Worm (Caenorhabditis elegans) whole organism, early embryonic: ENCODE results near the gene F47B8.2.
"Not testable (repeated sequence)": the region's sequence is repeated elsewhere in the genome, so short reads cannot be mapped to it uniquely, and the experiment has no call there.

Source experiments
- B0310.2 ChIP-seq: sonication (generic microtip); optimal IDR thresholded peaks from 2 replicates; lab custom pipeline; 2016; ENCODE audit warnings: mild to moderate bottlenecking, missing genetic modification characterization, missing compliant biosample characterization
- F13C5.2 ChIP-seq: sonication (generic microtip); optimal IDR thresholded peaks from 2 replicates; lab custom pipeline; 2017; ENCODE audit warnings: mild to moderate bottlenecking, missing genetic modification characterization, inconsistent platforms, missing compliant biosample characterization
- aly-1 ChIP-seq: sonication (generic microtip); optimal IDR thresholded peaks from 2 replicates; lab custom pipeline; 2016; ENCODE audit warnings: missing genetic modification characterization, missing compliant biosample characterization
- ama-1 ChIP-seq: fragments of 150-350 bp; optimal IDR thresholded peaks from 2 replicates; lab custom pipeline; 2014
- ceh-13 ChIP-seq: fragments of 200-800 bp; sonication (Bioruptor generic); optimal IDR thresholded peaks from 2 replicates; lab custom pipeline; 2018; ENCODE audit warnings: mild to moderate bottlenecking, missing genetic modification characterization, missing compliant biosample characterization
- ceh-36 ChIP-seq: sonication (generic microtip); optimal IDR thresholded peaks from 2 replicates; lab custom pipeline; 2016; ENCODE audit warnings: missing genetic modification characterization, inconsistent platforms, missing compliant biosample characterization
- ets-7 ChIP-seq: sonication (generic microtip); optimal IDR thresholded peaks from 2 replicates; lab custom pipeline; 2016; ENCODE audit warnings: missing genotype, missing genetic modification characterization, missing compliant biosample characterization
- flt-1 ChIP-seq: fragments of 200-800 bp; sonication (Bioruptor generic); IDR thresholded peaks from 2 replicates; pipeline ENCODE4 v1.3.6; 2022; ENCODE audit warnings: missing genetic modification characterization, missing compliant biosample characterization
- hmbx-1 ChIP-seq: sonication (generic microtip); optimal IDR thresholded peaks from 2 replicates; lab custom pipeline; 2016; ENCODE audit warnings: mild to moderate bottlenecking, missing genetic modification characterization, missing compliant biosample characterization
- hmg-4 ChIP-seq: fragments of 200-800 bp; sonication (Bioruptor generic); optimal IDR thresholded peaks from 2 replicates; lab custom pipeline; 2018; ENCODE audit warnings: mild to moderate bottlenecking, missing genetic modification characterization, missing compliant biosample characterization
- hnd-1 ChIP-seq: sonication (generic microtip); optimal IDR thresholded peaks from 2 replicates; lab custom pipeline; 2016; ENCODE audit warnings: missing genetic modification characterization, missing compliant biosample characterization
- pes-1 ChIP-seq: fragments of 200-800 bp; sonication (Bioruptor generic); IDR thresholded peaks from 2 replicates; pipeline ENCODE4 v1.3.6; 2022; ENCODE audit warnings: missing genetic modification reagents, missing genetic modification characterization, missing compliant biosample characterization
- scrt-1 ChIP-seq: fragments of 200-800 bp; sonication (Bioruptor generic); IDR thresholded peaks from 2 replicates; pipeline ENCODE4 v1.3.6; 2022; ENCODE audit warnings: missing genetic modification characterization, missing compliant biosample characterization
- sea-1 ChIP-seq: fragments of 200-800 bp; sonication (Bioruptor generic); conservative IDR thresholded peaks from 2 replicates; pipeline ENCODE4 v1.3.6; 2022; ENCODE audit warnings: missing genetic modification characterization, missing compliant biosample characterization
- tbx-11 ChIP-seq: fragments of 200-800 bp; sonication (Bioruptor generic); IDR thresholded peaks from 2 replicates; pipeline ENCODE4 v1.3.6; 2022; ENCODE audit warnings: missing genetic modification characterization, missing compliant biosample characterization
- tbx-37 ChIP-seq: fragments of 200-800 bp; sonication (Bioruptor generic); conservative IDR thresholded peaks from 2 replicates; pipeline ENCODE4 v1.3.6; 2022; ENCODE audit warnings: missing genetic modification reagents, missing genetic modification characterization, missing compliant biosample characterization
- tra-4 ChIP-seq: sonication (generic microtip); optimal IDR thresholded peaks from 2 replicates; lab custom pipeline; 2017; ENCODE audit warnings: missing genetic modification characterization, missing compliant biosample characterization

F47B8.2 gene

DNA sequence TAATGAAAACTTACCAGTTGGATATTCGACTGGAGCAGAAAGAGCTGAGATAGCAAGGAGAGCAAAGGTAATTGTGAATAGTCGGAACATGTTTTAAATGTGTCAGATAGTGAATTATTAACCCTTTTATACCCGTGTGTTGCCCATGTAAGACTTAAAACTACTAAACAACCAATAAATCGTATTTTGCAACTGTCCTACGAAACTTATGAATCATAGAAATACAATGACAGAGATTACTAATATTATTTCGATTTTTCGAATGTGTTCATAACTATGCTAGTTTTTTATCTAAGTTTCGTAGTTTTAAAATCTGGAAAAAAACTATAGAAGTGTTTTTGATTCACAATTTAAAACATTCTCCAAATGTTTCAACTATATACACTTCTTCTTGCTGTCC is 9.7 kb downstream of the F47B8.2 start, which contains the start of gene spig-4:
spig-4 (minus strand) TSS at position 101 of the 400 bp plus-strand sequence.
- TF ChIP-seq B0310.2 (tag; lab: Kevin White, UChicago); tbx-37 (GFP tag; lab: Robert Waterston, UW); ets-7: not testable (repeated sequence)

DNA sequence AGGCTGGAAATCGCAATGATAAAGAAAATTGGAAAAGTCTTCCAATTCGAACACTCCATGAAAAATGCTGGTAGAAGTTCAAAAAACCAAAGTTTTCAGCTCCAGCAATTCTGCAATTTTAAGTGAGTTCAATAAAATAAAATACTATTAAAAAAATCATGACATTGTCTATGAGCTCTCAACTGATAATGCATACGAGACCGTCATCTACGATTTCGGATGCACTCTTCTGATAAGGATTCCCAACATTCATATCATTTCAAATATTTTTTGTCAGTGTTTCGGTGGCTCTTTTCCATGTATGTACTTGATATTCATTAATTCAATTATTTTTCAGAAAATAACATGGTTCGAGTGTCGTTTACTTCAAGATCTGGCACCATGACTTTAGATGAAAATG is 15.3 kb downstream of the F47B8.2 start, which contains the start of gene F14D7.6:
F14D7.6 (plus strand) TSS at position 338 of the 400 bp plus-strand sequence.
- no peak for TF ChIP-seq flt-1
- TF ChIP-seq ceh-13 (GFP tag; lab: Kevin White, UChicago), result no peak
- no peak for TF ChIP-seq sea-1 (GFP tag; lab: Robert Waterston, UW)
- TF ChIP-seq pes-1, result no peak
- no peak for TF ChIP-seq tra-4 (tag; lab: Kevin White, UChicago)
- TF ChIP-seq ceh-36 (tag; lab: Kevin White, UChicago), result no peak

- TF ChIP-seq sea-1 (GFP tag; lab: Robert Waterston, UW) (no peak), pes-1 (no peak), aly-1 (tag; lab: Kevin White, UChicago) (no peak), flt-1 (no peak), ets-7 (no peak), ama-1 (lab: Kevin White, UChicago) (no peak), scrt-1 (no peak), hmbx-1 (no peak), tbx-37 (GFP tag; lab: Robert Waterston, UW) (no peak), ceh-36 (tag; lab: Kevin White, UChicago) (no peak), ceh-13 (GFP tag; lab: Kevin White, UChicago) (no peak), tbx-11 (GFP tag; lab: Robert Waterston, UW) (no peak), B0310.2 (tag; lab: Kevin White, UChicago) (no peak), F13C5.2 (tag; lab: Kevin White, UChicago) (no peak), tra-4 (tag; lab: Kevin White, UChicago) (no peak), hmg-4 (GFP tag; lab: Kevin White, UChicago) (no peak), hnd-1 (tag; lab: Kevin White, UChicago) (no peak)
These were observed 16.8 kb downstream of the F47B8.2 start, which contains the start of the genes spig-3 and F14D7.12 for ce11 chrV:14299569-14300064. Gene spig-3, minus strand, starts transcription at chrV:14299669. Gene F14D7.12, plus strand, starts transcription at chrV:14300014.

- no peak for TF ChIP-seq hnd-1 (tag; lab: Kevin White, UChicago)
- TF ChIP-seq tbx-11 (GFP tag; lab: Robert Waterston, UW), result no peak
- TF ChIP-seq aly-1 (tag; lab: Kevin White, UChicago), result no peak
- TF ChIP-seq ama-1 (lab: Kevin White, UChicago), result no peak
- no peak for TF ChIP-seq ceh-13 (GFP tag; lab: Kevin White, UChicago)
- no peak for TF ChIP-seq F13C5.2 (tag; lab: Kevin White, UChicago)
- no peak for TF ChIP-seq pes-1
These were observed 19.9 kb downstream of the F47B8.2 start, which contains the start of gene F14D7.3 for ce11 chrV:14296499-14296898. Gene F14D7.3, plus strand, starts transcription at chrV:14296799.

DNA sequence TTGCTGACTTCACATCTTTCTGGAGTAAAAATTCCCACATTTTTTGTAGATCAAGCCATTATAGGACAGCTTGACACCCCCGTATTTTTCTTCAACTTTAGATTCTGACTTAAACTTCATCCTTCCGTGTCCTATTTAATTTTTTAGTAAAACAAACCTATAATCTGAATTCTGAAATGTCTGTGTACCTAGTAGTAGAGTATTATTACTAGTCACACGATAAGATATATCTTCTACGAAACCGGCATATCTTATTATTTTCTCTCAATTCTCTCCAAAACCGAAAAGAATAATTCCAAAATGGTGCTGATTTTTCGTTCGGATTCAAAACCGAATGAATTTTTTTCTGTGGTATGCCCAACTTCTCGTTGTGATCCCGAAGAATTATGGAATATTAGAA is 22.0 kb downstream of the F47B8.2 start, which contains the start of gene F14D7.9:
F14D7.9 (plus strand) TSS at position 301 of the 400 bp plus-strand sequence.
- TF ChIP-seq flt-1 (no peak), tbx-11 (GFP tag; lab: Robert Waterston, UW) (no peak), ceh-36 (tag; lab: Kevin White, UChicago) (no peak), tra-4 (tag; lab: Kevin White, UChicago) (no peak), B0310.2 (tag; lab: Kevin White, UChicago) (no peak), F13C5.2 (tag; lab: Kevin White, UChicago) (no peak), sea-1 (GFP tag; lab: Robert Waterston, UW) (no peak), ama-1 (lab: Kevin White, UChicago) (no peak), hmbx-1 (no peak), aly-1 (tag; lab: Kevin White, UChicago) (no peak), hnd-1 (tag; lab: Kevin White, UChicago) (no peak), pes-1 (no peak), hmg-4 (GFP tag; lab: Kevin White, UChicago) (no peak), tbx-37 (GFP tag; lab: Robert Waterston, UW) (no peak), scrt-1 (no peak), ets-7 (no peak), ceh-13 (GFP tag; lab: Kevin White, UChicago) (no peak)

DNA sequence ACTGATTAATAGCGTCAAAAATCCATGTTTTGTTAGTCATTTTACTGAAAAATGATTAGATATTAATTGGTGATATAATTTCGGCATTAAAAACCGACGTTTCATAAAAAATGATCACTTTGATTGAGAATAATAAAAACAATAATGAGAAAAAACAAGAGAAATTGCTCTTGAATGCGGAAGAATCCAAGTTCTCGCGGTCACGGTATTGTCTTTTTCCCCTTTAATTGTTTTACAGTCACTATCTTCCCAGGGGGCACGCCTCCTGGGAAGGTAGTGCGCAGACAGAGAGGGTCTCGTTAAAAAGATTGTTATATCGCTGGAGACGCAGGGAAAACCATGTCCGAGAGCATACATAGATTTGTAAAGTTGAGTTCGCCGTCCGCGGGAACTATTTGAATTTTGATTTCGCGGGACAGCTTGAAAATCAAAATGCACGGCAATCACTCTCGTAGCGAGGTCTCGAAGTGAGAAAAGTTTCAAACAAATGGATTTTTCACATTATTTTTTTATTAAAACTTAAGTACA is 22.7 kb downstream of the F47B8.2 start, which contains the start of gene F14D7.2:
F14D7.2 (minus strand) TSS at position 51 of the 528 bp plus-strand sequence.
- TF ChIP-seq F13C5.2 (tag; lab: Kevin White, UChicago) (no peak), aly-1 (tag; lab: Kevin White, UChicago) (no peak), flt-1 (no peak), ets-7 (no peak), hmbx-1 (no peak), ceh-36 (tag; lab: Kevin White, UChicago) (no peak), ama-1 (lab: Kevin White, UChicago) (no peak), sea-1 (GFP tag; lab: Robert Waterston, UW) (no peak), tbx-11 (GFP tag; lab: Robert Waterston, UW) (no peak), tra-4 (tag; lab: Kevin White, UChicago) (no peak), hnd-1 (tag; lab: Kevin White, UChicago) (no peak), hmg-4 (GFP tag; lab: Kevin White, UChicago) (no peak), B0310.2 (tag; lab: Kevin White, UChicago) (no peak), pes-1 (no peak)

DNA sequence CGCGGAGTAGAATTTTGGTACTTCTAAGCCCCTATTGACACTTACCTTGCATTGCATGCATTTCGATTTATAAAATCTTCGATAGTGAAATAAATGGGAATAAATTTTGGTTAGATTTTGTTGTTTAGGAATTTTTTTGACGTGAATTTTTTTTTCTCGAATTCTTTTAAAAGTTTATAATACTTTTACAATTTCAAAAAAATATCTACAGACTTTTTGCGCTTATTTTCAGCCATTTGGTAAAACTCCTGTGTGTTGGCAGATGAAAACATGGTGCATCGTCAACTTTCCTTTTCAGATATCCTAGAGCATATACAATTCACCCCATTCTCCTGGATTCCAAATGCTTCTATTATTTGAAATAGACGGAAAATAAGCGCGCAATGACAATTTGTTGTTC is 25.8 kb downstream of the F47B8.2 start, which contains the start of gene F14D7.18:
F14D7.18 (minus strand) TSS at position 101 of the 400 bp plus-strand sequence.
- TF ChIP-seq ceh-13 (GFP tag; lab: Kevin White, UChicago) (no peak), ceh-36 (tag; lab: Kevin White, UChicago) (no peak), hmg-4 (GFP tag; lab: Kevin White, UChicago) (no peak), flt-1 (no peak), pes-1 (no peak), B0310.2 (tag; lab: Kevin White, UChicago) (no peak), sea-1 (GFP tag; lab: Robert Waterston, UW) (no peak), tbx-11 (GFP tag; lab: Robert Waterston, UW) (no peak), ets-7 (no peak), F13C5.2 (tag; lab: Kevin White, UChicago) (no peak), hmbx-1 (no peak), tra-4 (tag; lab: Kevin White, UChicago) (no peak), hnd-1 (tag; lab: Kevin White, UChicago) (no peak), ama-1 (lab: Kevin White, UChicago) (no peak)
